Worm (Caenorhabditis elegans): ENCODE measurements around the gene F17E9.16.

- TF ChIP-seq mxl-2 (GFP tag; conservative IDR thresholded peaks at IDR 0.05) (no peak), mdl-1 (tag; optimal IDR thresholded peaks at IDR 0.05) (no peak)
These were observed 2.4 kb downstream of the F17E9.16 start, which contains the start of gene F17E9.3 for ce11 chrIV:8354572-8354971.
